Worm (Caenorhabditis elegans) whole organism, young adult: ENCODE data around the gene aat-2.
A peak's percentile ranks its signal among the peaks of the same experiment; 100 is the strongest.

ENCODE experiments used
- C17E4.6 ChIP-seq: fragments of 200-800 bp; sonication (Bioruptor generic); IDR thresholded peaks from 2 replicates; pipeline ENCODE4 v1.3.6; 2022; ENCODE audit warnings: missing genetic modification reagents, missing genetic modification characterization, missing compliant biosample characterization
- F23B12.7 ChIP-seq: sonication (generic microtip); optimal IDR thresholded peaks from 2 replicates; lab custom pipeline; 2017; ENCODE audit warnings: missing genetic modification characterization, mild to moderate bottlenecking, missing compliant biosample characterization, antibody characterized with exemption, moderate library complexity; ENCODE audit not compliant: insufficient read depth
- F37B4.10 ChIP-seq: fragments of 200-800 bp; sonication (Bioruptor generic); IDR thresholded peaks from 2 replicates; pipeline ENCODE4 v1.3.6; 2022; ENCODE audit warnings: missing genetic modification characterization, missing compliant biosample characterization
- F49E8.2 ChIP-seq: sonication (generic microtip); optimal IDR thresholded peaks from 3 replicates; lab custom pipeline; 2017; ENCODE audit warnings: missing genetic modification characterization, mild to moderate bottlenecking, missing compliant biosample characterization, antibody characterized with exemption, moderate library complexity; ENCODE audit not compliant: insufficient read depth
- F52B5.7 ChIP-seq: sonication (generic microtip); optimal IDR thresholded peaks from 2 replicates; lab custom pipeline; 2016; ENCODE audit warnings: mild to moderate bottlenecking, missing genetic modification characterization, missing compliant biosample characterization
- F55B11.4 ChIP-seq: sonication (generic microtip); optimal IDR thresholded peaks from 2 replicates; lab custom pipeline; 2016; ENCODE audit warnings: missing compliant biosample characterization, missing genetic modification characterization, borderline replicate concordance; ENCODE audit not compliant: insufficient read depth
- F57C9.4 ChIP-seq: sonication (generic microtip); optimal IDR thresholded peaks from 2 replicates; lab custom pipeline; 2017; ENCODE audit warnings: mild to moderate bottlenecking, missing genetic modification characterization, missing compliant biosample characterization
- K12H6.12 ChIP-seq: fragments of 200-800 bp; sonication (Bioruptor generic); optimal IDR thresholded peaks from 2 replicates; lab custom pipeline; 2018; ENCODE audit warnings: mild to moderate bottlenecking, missing genetic modification characterization, missing compliant biosample characterization
- T07F8.4 ChIP-seq: sonication (generic microtip); optimal IDR thresholded peaks from 2 replicates; lab custom pipeline; 2016; ENCODE audit warnings: mild to moderate bottlenecking, missing genetic modification characterization, moderate library complexity, missing compliant biosample characterization
- Y53G8AR.9 ChIP-seq: fragments of 200-800 bp; sonication (Bioruptor generic); conservative IDR thresholded peaks from 2 replicates; pipeline ENCODE4 v1.3.6; 2022; ENCODE audit warnings: missing genetic modification reagents, missing genetic modification characterization, missing compliant biosample characterization
- Y56A3A.18 ChIP-seq: fragments of 200-800 bp; sonication (Bioruptor generic); IDR thresholded peaks from 2 replicates; pipeline ENCODE4 v1.3.6; 2022; ENCODE audit warnings: missing genetic modification reagents, missing genetic modification characterization, missing compliant biosample characterization
- Y79H2A.3 ChIP-seq: fragments of 200-800 bp; sonication (Bioruptor generic); conservative IDR thresholded peaks from 2 replicates; pipeline ENCODE4 v1.3.6; 2022; ENCODE audit warnings: missing genetic modification reagents, missing genetic modification characterization, missing compliant biosample characterization
- Y95B8A.8 ChIP-seq: fragments of 200-800 bp; sonication (Bioruptor generic); IDR thresholded peaks from 2 replicates; pipeline ENCODE4 v1.3.6; 2022; ENCODE audit warnings: missing genetic modification reagents, missing genetic modification characterization, missing compliant biosample characterization
- akir-1 ChIP-seq: fragments of 200-800 bp; sonication (Bioruptor generic); optimal IDR thresholded peaks from 2 replicates; lab custom pipeline; 2018; ENCODE audit warnings: mild to moderate bottlenecking, missing genetic modification characterization, moderate library complexity, missing compliant biosample characterization
- aptf-2 ChIP-seq: fragments of 200-800 bp; sonication (Bioruptor generic); conservative IDR thresholded peaks from 2 replicates; pipeline ENCODE4 v1.3.6; 2022; ENCODE audit warnings: missing genetic modification reagents, missing genetic modification characterization, missing compliant biosample characterization
- aptf-3 ChIP-seq: fragments of 200-800 bp; sonication (Bioruptor generic); IDR thresholded peaks from 2 replicates; pipeline ENCODE4 v1.3.6; 2022; ENCODE audit warnings: missing genetic modification characterization, missing compliant biosample characterization
- attf-5 ChIP-seq: fragments of 200-800 bp; sonication (Bioruptor generic); optimal IDR thresholded peaks from 2 replicates; lab custom pipeline; 2018; ENCODE audit warnings: mild to moderate bottlenecking, missing genetic modification characterization, missing compliant biosample characterization
- bed-1 ChIP-seq: fragments of 200-800 bp; sonication (Bioruptor generic); IDR thresholded peaks from 2 replicates; pipeline ENCODE4 v1.3.6; 2022; ENCODE audit warnings: missing genetic modification reagents, missing genetic modification characterization, missing compliant biosample characterization
- bed-2 ChIP-seq: fragments of 200-800 bp; sonication (Bioruptor generic); IDR thresholded peaks from 2 replicates; pipeline ENCODE4 v1.3.6; 2022; ENCODE audit warnings: missing genetic modification reagents, missing genetic modification characterization, missing compliant biosample characterization
- cebp-1 ChIP-seq, 2 experiments: fragments of 200-800 bp in 1 of 2; sonication (Bioruptor generic) in 1 of 2; sonication (generic microtip) in 1 of 2; IDR thresholded peaks in 1 of 2; optimal IDR thresholded peaks in 1 of 2; 2 replicates each; pipeline versions ENCODE4 v1.3.6 to Lab custom; 2017 to 2022; ENCODE audit warnings: missing compliant biosample characterization in 2 of 2, missing genetic modification characterization in 2 of 2, mild to moderate bottlenecking in 1 of 2, missing genetic modification reagents in 1 of 2, moderate library complexity in 1 of 2
- ceh-27 ChIP-seq: fragments of 200-800 bp; sonication (Bioruptor generic); optimal IDR thresholded peaks from 2 replicates; lab custom pipeline; 2018; ENCODE audit warnings: mild to moderate bottlenecking, missing genetic modification characterization, moderate library complexity, missing compliant biosample characterization
- ceh-40 ChIP-seq: fragments of 200-800 bp; sonication (Bioruptor generic); IDR thresholded peaks from 2 replicates; pipeline ENCODE4 v1.3.6; 2022; ENCODE audit warnings: missing genetic modification characterization, missing compliant biosample characterization
- chd-7 ChIP-seq: sonication (generic microtip); optimal IDR thresholded peaks from 2 replicates; lab custom pipeline; 2016; ENCODE audit warnings: mild to moderate bottlenecking, missing genetic modification characterization, moderate library complexity, missing compliant biosample characterization
- egl-18 ChIP-seq: fragments of 200-800 bp; sonication (Bioruptor generic); IDR thresholded peaks from 2 replicates; pipeline ENCODE4 v1.3.6; 2022; ENCODE audit warnings: missing genetic modification reagents, missing genetic modification characterization, missing compliant biosample characterization
- hlh-26 ChIP-seq: fragments of 200-800 bp; sonication (Bioruptor generic); conservative IDR thresholded peaks from 2 replicates; pipeline ENCODE4 v1.3.6; 2022; ENCODE audit warnings: missing genetic modification reagents, missing genetic modification characterization, missing compliant biosample characterization
- hmg-1.2 ChIP-seq: fragments of 200-800 bp; sonication (Bioruptor generic); IDR thresholded peaks from 2 replicates; pipeline ENCODE4 v1.3.6; 2022; ENCODE audit warnings: missing genetic modification reagents, missing genetic modification characterization, missing compliant biosample characterization
- lin-54 ChIP-seq: fragments of 200-800 bp; sonication (Bioruptor generic); optimal IDR thresholded peaks from 2 replicates; lab custom pipeline; 2018; ENCODE audit warnings: mild to moderate bottlenecking, missing genetic modification characterization, missing compliant biosample characterization
- lir-1 ChIP-seq: fragments of 200-800 bp; sonication (Bioruptor generic); conservative IDR thresholded peaks from 2 replicates; pipeline ENCODE4 v1.3.6; 2022; ENCODE audit warnings: missing genetic modification reagents, missing genetic modification characterization, missing compliant biosample characterization
- lsy-27 ChIP-seq: sonication (generic microtip); optimal IDR thresholded peaks from 2 replicates; lab custom pipeline; 2017; ENCODE audit warnings: missing genetic modification characterization, mild to moderate bottlenecking, missing compliant biosample characterization, antibody characterized with exemption, missing genotype, borderline replicate concordance; ENCODE audit not compliant: insufficient read depth
- madf-10 ChIP-seq: sonication (generic microtip); optimal IDR thresholded peaks from 2 replicates; lab custom pipeline; 2016; ENCODE audit warnings: mild to moderate bottlenecking, missing genetic modification characterization, missing compliant biosample characterization
- mcd-1 ChIP-seq: fragments of 200-800 bp; sonication (Bioruptor generic); IDR thresholded peaks from 2 replicates; pipeline ENCODE4 v1.3.6; 2022; ENCODE audit warnings: missing genetic modification reagents, missing genetic modification characterization, missing compliant biosample characterization
- mes-4 ChIP-seq: sonication (generic microtip); optimal IDR thresholded peaks from 2 replicates; lab custom pipeline; 2016; ENCODE audit warnings: missing genotype, missing genetic modification characterization, missing compliant biosample characterization
- nhr-120 ChIP-seq: fragments of 200-800 bp; sonication (Bioruptor generic); IDR thresholded peaks from 2 replicates; pipeline ENCODE4 v1.3.6; 2022; ENCODE audit warnings: missing genetic modification characterization, missing compliant biosample characterization
- nhr-80 ChIP-seq: sonication (generic microtip); optimal IDR thresholded peaks from 2 replicates; lab custom pipeline; 2016; ENCODE audit warnings: missing genetic modification characterization, missing compliant biosample characterization
- pbrm-1 ChIP-seq: fragments of 200-800 bp; sonication (Bioruptor generic); IDR thresholded peaks from 2 replicates; pipeline ENCODE4 v1.3.6; 2022; ENCODE audit warnings: missing genetic modification reagents, missing genetic modification characterization, missing compliant biosample characterization
- rcor-1 ChIP-seq: fragments of 200-800 bp; sonication (Bioruptor generic); IDR thresholded peaks from 2 replicates; pipeline ENCODE4 v1.3.6; 2022; ENCODE audit warnings: missing genetic modification reagents, missing genetic modification characterization, missing compliant biosample characterization
- snpc-1.1 ChIP-seq: sonication (generic microtip); optimal IDR thresholded peaks from 2 replicates; lab custom pipeline; 2017; ENCODE audit warnings: missing genetic modification characterization, mild to moderate bottlenecking, missing compliant biosample characterization, antibody characterized with exemption, moderate library complexity, missing genotype, missing genetic modification reagents; ENCODE audit not compliant: insufficient read depth
- snpc-1.3 ChIP-seq: sonication (generic microtip); optimal IDR thresholded peaks from 2 replicates; lab custom pipeline; 2017; ENCODE audit warnings: missing genetic modification characterization, mild to moderate bottlenecking, missing compliant biosample characterization, antibody characterized with exemption, moderate library complexity, missing genotype, missing genetic modification reagents; ENCODE audit not compliant: insufficient read depth
- snpc-3.4 ChIP-seq: sonication (generic microtip); optimal IDR thresholded peaks from 2 replicates; lab custom pipeline; 2017; ENCODE audit warnings: missing genetic modification characterization, mild to moderate bottlenecking, missing compliant biosample characterization, antibody characterized with exemption, moderate library complexity, missing genotype, missing genetic modification reagents
- tlf-1 ChIP-seq: fragments of 200-800 bp; sonication (Bioruptor generic); optimal IDR thresholded peaks from 2 replicates; lab custom pipeline; 2018; ENCODE audit warnings: mild to moderate bottlenecking, missing genetic modification characterization, missing compliant biosample characterization
- zfh-2 ChIP-seq: fragments of 200-800 bp; sonication (Bioruptor generic); conservative IDR thresholded peaks from 2 replicates; pipeline ENCODE4 v1.3.6; 2022; ENCODE audit warnings: missing genetic modification reagents, missing genetic modification characterization, missing compliant biosample characterization
- ztf-22 ChIP-seq: fragments of 200-800 bp; sonication (Bioruptor generic); optimal IDR thresholded peaks from 2 replicates; lab custom pipeline; 2018; ENCODE audit warnings: mild to moderate bottlenecking, missing genetic modification characterization, moderate library complexity, missing compliant biosample characterization
- ztf-26 ChIP-seq: sonication (generic microtip); optimal IDR thresholded peaks from 2 replicates; lab custom pipeline; 2017; ENCODE audit warnings: missing genetic modification characterization, missing compliant biosample characterization
- ztf-6 ChIP-seq: fragments of 200-800 bp; sonication (Bioruptor generic); IDR thresholded peaks from 2 replicates; pipeline ENCODE4 v1.3.6; 2022; ENCODE audit warnings: missing genetic modification reagents, missing genetic modification characterization, missing compliant biosample characterization

aat-2 gene

DNA sequence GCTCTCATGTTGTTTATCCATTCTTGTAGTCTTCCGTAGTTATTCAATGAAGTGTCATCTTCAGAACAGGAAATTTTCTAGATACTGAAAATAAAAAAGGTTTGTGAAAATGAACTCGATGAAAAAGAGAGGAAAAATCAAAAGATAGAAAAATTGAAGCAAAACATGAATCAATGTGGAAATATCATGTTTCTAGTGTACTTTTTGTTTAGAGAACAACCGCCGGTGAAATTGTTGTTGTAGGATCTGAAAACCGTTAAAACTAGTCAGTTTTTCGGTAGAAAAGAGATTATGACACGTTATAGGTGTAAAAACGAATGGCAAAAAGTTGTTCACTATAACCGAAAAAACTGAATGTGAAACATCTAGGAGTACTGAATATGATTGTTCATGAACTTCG, 29.0 kb downstream of the aat-2 start, which contains the start of gene pacs-1:
Gene pacs-1 (minus strand): TSS at position 101 of the 400 bp plus-strand sequence.
- TF ChIP-seq aptf-2 (GFP tag; lab: Robert Waterston, UW) (no peak), ceh-40 (GFP tag; lab: Robert Waterston, UW) (no peak), C17E4.6 (GFP tag; lab: Robert Waterston, UW) (no peak), madf-10 (tag; lab: Kevin White, UChicago) (no peak), mes-4 (no peak), ceh-27 (no peak), lin-54 (GFP tag; lab: Kevin White, UChicago) (no peak), hlh-26 (GFP tag; lab: Robert Waterston, UW) (no peak), snpc-3.4 (no peak), bed-1 (no peak), chd-7 (tag; lab: Kevin White, UChicago) (no peak), snpc-1.1 (tag; lab: Kevin White, UChicago) (no peak), ztf-6 (GFP tag; lab: Robert Waterston, UW) (no peak), T07F8.4 (tag; lab: Kevin White, UChicago) (no peak), Y79H2A.3 (GFP tag; lab: Robert Waterston, UW) (no peak), rcor-1 (GFP tag; lab: Robert Waterston, UW) (no peak), Y95B8A.8 (no peak), attf-5 (GFP tag; lab: Kevin White, UChicago) (no peak), egl-18 (no peak), akir-1 (GFP tag; lab: Kevin White, UChicago) (no peak)

DNA sequence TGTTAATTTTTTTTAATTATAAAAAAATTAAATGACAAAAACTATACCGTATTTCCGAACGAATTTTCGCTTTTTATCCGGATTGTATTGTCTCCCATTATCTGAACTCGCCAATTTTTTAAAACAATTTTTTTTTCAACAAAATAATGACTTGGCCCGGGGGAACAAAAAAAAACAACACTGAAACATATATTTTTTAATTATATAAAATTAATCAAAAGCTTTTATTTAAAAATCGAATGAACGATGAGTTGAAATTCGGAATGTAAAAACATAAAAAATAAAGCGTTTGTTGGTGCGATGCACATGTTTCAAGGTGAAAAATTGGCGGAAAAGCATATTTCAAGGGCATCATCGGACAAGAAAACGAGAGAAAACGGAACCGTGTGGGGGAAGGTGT, 32.6 kb downstream of the aat-2 start, which contains the start of gene mdt-27:
Gene mdt-27 (minus strand): TSS at position 101 of the 400 bp plus-strand sequence.
- no peak for TF ChIP-seq K12H6.12
- TF ChIP-seq F49E8.2: no peak
- no peak for TF ChIP-seq lsy-27
- no peak for TF ChIP-seq nhr-120 (GFP tag; lab: Robert Waterston, UW)
- no peak for TF ChIP-seq F55B11.4 (tag; lab: Kevin White, UChicago)
- no peak for TF ChIP-seq pbrm-1 (GFP tag; lab: Robert Waterston, UW)
- TF ChIP-seq bed-2 (GFP tag; lab: Robert Waterston, UW): no peak
- no peak for TF ChIP-seq ztf-26 (tag; lab: Kevin White, UChicago)
- TF ChIP-seq zfh-2 (GFP tag; lab: Robert Waterston, UW): no peak
- TF ChIP-seq F37B4.10 (GFP tag; lab: Robert Waterston, UW): no peak
- no peak for TF ChIP-seq snpc-1.3 (tag; lab: Kevin White, UChicago)
- TF ChIP-seq aptf-3 (GFP tag; lab: Robert Waterston, UW): no peak
- no peak for TF ChIP-seq F57C9.4 (tag; lab: Kevin White, UChicago)
- TF ChIP-seq snpc-1.1 (tag; lab: Kevin White, UChicago): no peak
- no peak for TF ChIP-seq lir-1 (GFP tag; lab: Robert Waterston, UW)
- no peak for TF ChIP-seq lin-54 (GFP tag; lab: Kevin White, UChicago)

DNA sequence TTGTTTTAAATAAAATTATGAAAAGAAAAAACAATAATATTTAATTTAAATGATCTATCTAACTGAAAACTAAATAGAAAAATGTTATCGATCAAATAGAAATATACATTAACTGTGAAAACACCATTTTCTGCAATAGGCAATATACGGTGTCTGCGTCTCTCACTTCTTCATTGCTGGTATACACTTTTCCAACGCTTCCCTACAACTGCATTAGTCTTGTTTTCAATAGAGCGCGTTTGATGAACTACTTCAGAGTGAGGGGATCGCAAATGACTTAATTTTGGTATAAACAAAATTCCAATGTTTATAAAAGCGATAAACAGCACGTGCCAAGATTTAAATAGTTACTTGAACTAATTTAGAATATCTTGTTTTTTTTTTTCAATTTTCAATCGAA, 33.7 kb downstream of the aat-2 start:
- TF ChIP-seq aptf-3 (GFP tag; lab: Robert Waterston, UW): no peak
- TF ChIP-seq lin-54 (GFP tag; lab: Kevin White, UChicago): no peak
- peak; percentile 74; the same call in 1 of the 2 replicates for TF ChIP-seq hmg-1.2
- no peak for TF ChIP-seq Y53G8AR.9 (GFP tag; lab: Robert Waterston, UW)
- TF ChIP-seq cebp-1 (GFP tag; IDR thresholded peaks at IDR 0.05; lab: Robert Waterston, UW): no peak
- peak; percentile 22 for TF ChIP-seq cebp-1 (tag; optimal IDR thresholded peaks at IDR 0.05; lab: Kevin White, UChicago)
- TF ChIP-seq tlf-1 (GFP tag; lab: Kevin White, UChicago): no peak
- no peak for TF ChIP-seq F55B11.4 (tag; lab: Kevin White, UChicago)
- peak; percentile 35 for TF ChIP-seq F23B12.7
- no peak for TF ChIP-seq chd-7 (tag; lab: Kevin White, UChicago)
- TF ChIP-seq attf-5 (GFP tag; lab: Kevin White, UChicago): peak; percentile 87
- no peak for TF ChIP-seq F52B5.7 (tag; lab: Kevin White, UChicago)
- peak; percentile 48; the same call in 1 of the 2 replicates for TF ChIP-seq mcd-1 (GFP tag; lab: Robert Waterston, UW)
- no peak for TF ChIP-seq aptf-2 (GFP tag; lab: Robert Waterston, UW)
- TF ChIP-seq Y56A3A.18: no peak
- no peak for TF ChIP-seq ztf-22 (GFP tag; lab: Kevin White, UChicago)
- TF ChIP-seq nhr-80 (tag; lab: Kevin White, UChicago): peak; percentile 76
